Worm (Caenorhabditis elegans) whole organism, L3 larva: Measurements from ENCODE around the gene ceh-60.

Source experiments
- ZK546.5 ChIP-seq: sonication (generic microtip); optimal IDR thresholded peaks from 2 replicates; lab custom pipeline; 2017; ENCODE audit warnings: missing biosample characterization, missing genetic modification characterization
- aly-2 ChIP-seq: fragments of 150-350 bp; optimal IDR thresholded peaks from 2 replicates; lab custom pipeline; 2014; ENCODE audit warnings: missing biosample characterization, missing genetic modification characterization
- ama-1 ChIP-seq: fragments of 150-350 bp; optimal IDR thresholded peaks from 2 replicates; lab custom pipeline; 2018
- ceh-82 ChIP-seq: fragments of 150-350 bp; optimal IDR thresholded peaks from 2 replicates; lab custom pipeline; 2014; ENCODE audit warnings: missing biosample characterization, missing genetic modification characterization
- ceh-9 ChIP-seq: sonication (generic microtip); optimal IDR thresholded peaks from 2 replicates; lab custom pipeline; 2018; ENCODE audit warnings: missing biosample characterization, missing genetic modification characterization
- daf-12 ChIP-seq: fragments of 150-350 bp; optimal IDR thresholded peaks from 2 replicates; lab custom pipeline; 2014; ENCODE audit warnings: missing biosample characterization, missing genetic modification reagents, missing genetic modification characterization
- egl-27 ChIP-seq: sonication (generic microtip); optimal IDR thresholded peaks from 4 replicates; lab custom pipeline; 2017; ENCODE audit warnings: missing biosample characterization, missing genetic modification reagents, missing genetic modification characterization
- egl-5 ChIP-seq: fragments of 150-350 bp; optimal IDR thresholded peaks from 2 replicates; lab custom pipeline; 2017; ENCODE audit warnings: missing biosample characterization, missing genetic modification reagents, missing genetic modification characterization, inconsistent platforms
- elt-1 ChIP-seq: fragments of 150-350 bp; optimal IDR thresholded peaks from 2 replicates; lab custom pipeline; 2014; ENCODE audit warnings: missing biosample characterization, missing genetic modification characterization
- elt-2 ChIP-seq: sonication (generic microtip); optimal IDR thresholded peaks from 2 replicates; lab custom pipeline; 2016; ENCODE audit warnings: missing genetic modification reagents, mild to moderate bottlenecking, missing genetic modification characterization, missing compliant biosample characterization
- eor-1 ChIP-seq, 2 experiments: fragments of 150-350 bp; optimal IDR thresholded peaks; 2 replicates each; lab custom pipeline; 2014 to 2018; ENCODE audit warnings: missing biosample characterization in 2 of 2, missing genetic modification characterization in 2 of 2
- fkh-2 ChIP-seq: fragments of 150-350 bp; optimal IDR thresholded peaks from 2 replicates; lab custom pipeline; 2014; ENCODE audit warnings: missing biosample characterization, missing genetic modification reagents, missing genetic modification characterization
- fos-1 ChIP-seq: fragments of 150-350 bp; optimal IDR thresholded peaks from 2 replicates; lab custom pipeline; 2014; ENCODE audit warnings: missing biosample characterization, missing genetic modification characterization
- hmg-11 ChIP-seq: sonication (generic microtip); optimal IDR thresholded peaks from 2 replicates; lab custom pipeline; 2016; ENCODE audit warnings: missing genetic modification characterization, missing compliant biosample characterization
- jun-1 ChIP-seq: fragments of 150-350 bp; optimal IDR thresholded peaks from 2 replicates; lab custom pipeline; 2014; ENCODE audit warnings: missing biosample characterization, missing genetic modification reagents, missing genetic modification characterization
- lin-39 ChIP-seq: fragments of 150-350 bp; optimal IDR thresholded peaks from 2 replicates; lab custom pipeline; 2018; ENCODE audit warnings: missing biosample characterization, missing genetic modification reagents, missing genetic modification characterization
- lsy-12 ChIP-seq: sonication (generic microtip); optimal IDR thresholded peaks from 2 replicates; lab custom pipeline; 2016; ENCODE audit warnings: mild to moderate bottlenecking, missing genetic modification characterization, missing compliant biosample characterization
- mdl-1 ChIP-seq: fragments of 150-350 bp; optimal IDR thresholded peaks from 2 replicates; lab custom pipeline; 2014; ENCODE audit warnings: missing biosample characterization, missing genetic modification characterization
- mml-1 ChIP-seq: fragments of 150-350 bp; sonication (generic microtip); optimal IDR thresholded peaks from 3 replicates; lab custom pipeline; 2014; ENCODE audit warnings: missing biosample characterization, missing genetic modification characterization
- nhr-12 ChIP-seq: fragments of 150-350 bp; optimal IDR thresholded peaks from 2 replicates; lab custom pipeline; 2014; ENCODE audit warnings: missing biosample characterization, missing genetic modification characterization
- nhr-23 ChIP-seq: fragments of 150-350 bp; optimal IDR thresholded peaks from 2 replicates; lab custom pipeline; 2014; ENCODE audit warnings: missing biosample characterization, missing genetic modification reagents, missing genetic modification characterization
- nhr-237 ChIP-seq: fragments of 150-350 bp; optimal IDR thresholded peaks from 2 replicates; lab custom pipeline; 2014; ENCODE audit warnings: missing biosample characterization, missing genetic modification characterization
- nhr-25 ChIP-seq: sonication (generic microtip); optimal IDR thresholded peaks from 2 replicates; lab custom pipeline; 2017; ENCODE audit warnings: missing biosample characterization, missing genetic modification characterization
- nhr-28 ChIP-seq: fragments of 150-350 bp; optimal IDR thresholded peaks from 2 replicates; lab custom pipeline; 2014; ENCODE audit warnings: missing biosample characterization, missing genetic modification characterization
- nhr-67 ChIP-seq: fragments of 150-350 bp; optimal IDR thresholded peaks from 2 replicates; lab custom pipeline; 2014; ENCODE audit warnings: missing biosample characterization, missing genetic modification characterization
- nhr-77 ChIP-seq: fragments of 150-350 bp; optimal IDR thresholded peaks from 2 replicates; lab custom pipeline; 2014; ENCODE audit warnings: missing biosample characterization, missing genetic modification characterization
- pha-4 ChIP-seq: fragments of 150-350 bp; optimal IDR thresholded peaks from 2 replicates; lab custom pipeline; 2014; ENCODE audit warnings: missing biosample characterization, missing genetic modification reagents, missing genetic modification characterization
- pqm-1 ChIP-seq: fragments of 150-350 bp; optimal IDR thresholded peaks from 2 replicates; lab custom pipeline; 2017; ENCODE audit warnings: missing biosample characterization, missing genetic modification characterization, inconsistent platforms
- sea-2 ChIP-seq: fragments of 150-350 bp; sonication (generic microtip); optimal IDR thresholded peaks from 4 replicates; lab custom pipeline; 2014; ENCODE audit warnings: missing biosample characterization, missing genetic modification reagents, missing genetic modification characterization
- snpc-4 ChIP-seq: fragments of 150-350 bp; optimal IDR thresholded peaks from 2 replicates; lab custom pipeline; 2014; ENCODE audit warnings: missing biosample characterization, missing genetic modification characterization
- tbx-2 ChIP-seq: sonication (generic microtip); optimal IDR thresholded peaks from 2 replicates; lab custom pipeline; 2016; ENCODE audit warnings: mild to moderate bottlenecking, missing genetic modification characterization, missing compliant biosample characterization
- unc-62 ChIP-seq: fragments of 150-350 bp; sonication (generic microtip); optimal IDR thresholded peaks from 4 replicates; lab custom pipeline; 2014; ENCODE audit warnings: missing biosample characterization, missing genetic modification reagents, missing genetic modification characterization
- zag-1 ChIP-seq: fragments of 150-350 bp; optimal IDR thresholded peaks from 2 replicates; lab custom pipeline; 2014; ENCODE audit warnings: missing biosample characterization, missing genetic modification characterization
- ztf-4 ChIP-seq: fragments of 150-350 bp; optimal IDR thresholded peaks from 2 replicates; lab custom pipeline; 2014; ENCODE audit warnings: missing biosample characterization, missing genetic modification characterization

ceh-60 gene

DNA sequence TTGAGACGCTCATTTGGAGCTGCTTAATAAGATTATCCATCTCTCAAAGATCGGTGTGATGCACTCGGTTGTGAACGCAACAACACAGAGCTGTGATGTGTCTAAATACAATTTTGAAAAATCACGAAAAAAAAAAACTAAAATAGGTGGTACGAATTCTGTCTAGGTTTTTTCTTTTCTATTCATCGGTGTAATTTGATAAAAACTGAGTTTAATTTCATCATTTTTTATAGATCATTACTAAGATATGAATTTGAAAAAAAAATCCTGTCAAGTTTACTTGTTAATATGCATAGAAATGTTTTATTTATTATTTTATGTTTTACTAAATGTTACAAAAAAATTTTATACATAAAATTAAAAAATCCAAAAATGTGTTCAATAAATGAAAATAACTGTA is at the start of gene ceh-60:
TSS of gene ceh-60 (minus strand) at position 101 of the 400 bp plus-strand sequence.
- TF ChIP-seq snpc-4 (tag; lab: Kevin White, UChicago) (no peak), egl-5 (tag; lab: Kevin White, UChicago) (no peak), nhr-12 (tag; lab: Kevin White, UChicago) (no peak), sea-2 (GFP tag; lab: Kevin White, UChicago) (no peak), lin-39 (tag; lab: Kevin White, UChicago) (no peak), nhr-77 (tag; lab: Kevin White, UChicago) (no peak), ZK546.5 (tag; lab: Kevin White, UChicago) (no peak), aly-2 (tag; lab: Kevin White, UChicago) (no peak), elt-2 (tag; lab: Kevin White, UChicago) (no peak), mml-1 (tag; lab: Kevin White, UChicago) (no peak), ama-1 (lab: Kevin White, UChicago) (no peak), nhr-23 (tag; lab: Kevin White, UChicago) (no peak), elt-1 (tag; lab: Kevin White, UChicago) (no peak), zag-1 (no peak), unc-62 (GFP tag; lab: Kevin White, UChicago) (no peak), nhr-67 (tag; lab: Kevin White, UChicago) (no peak), fkh-2 (tag; lab: Kevin White, UChicago) (no peak)

DNA sequence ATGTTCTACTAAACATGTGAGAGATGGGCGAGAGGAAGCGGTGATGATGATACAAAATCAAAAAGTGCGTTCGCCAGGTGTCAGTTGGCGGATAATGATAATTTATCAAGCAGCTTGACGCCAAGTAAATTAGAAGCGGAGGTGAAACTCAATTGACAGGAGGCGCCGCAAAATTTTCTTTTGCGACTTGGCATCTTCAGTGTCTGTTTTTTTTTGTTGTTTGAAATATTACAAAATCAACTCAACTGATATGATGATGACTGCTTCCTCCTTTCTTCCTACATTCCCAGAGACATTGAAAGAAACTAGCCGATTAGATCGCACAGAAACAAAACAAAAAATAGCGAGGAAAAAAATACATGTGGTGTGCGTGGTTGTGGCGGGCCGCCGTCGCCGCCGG is 46.0 kb upstream of the ceh-60 start:
- no peak for TF ChIP-seq eor-1 (tag; optimal IDR thresholded peaks at IDR 0.05; lab: Kevin White, UChicago)
- no peak for TF ChIP-seq pqm-1 (tag; lab: Kevin White, UChicago)
- no peak for TF ChIP-seq nhr-67 (tag; lab: Kevin White, UChicago)
- TF ChIP-seq lin-39 (tag; lab: Kevin White, UChicago), result peak; percentile 31

DNA sequence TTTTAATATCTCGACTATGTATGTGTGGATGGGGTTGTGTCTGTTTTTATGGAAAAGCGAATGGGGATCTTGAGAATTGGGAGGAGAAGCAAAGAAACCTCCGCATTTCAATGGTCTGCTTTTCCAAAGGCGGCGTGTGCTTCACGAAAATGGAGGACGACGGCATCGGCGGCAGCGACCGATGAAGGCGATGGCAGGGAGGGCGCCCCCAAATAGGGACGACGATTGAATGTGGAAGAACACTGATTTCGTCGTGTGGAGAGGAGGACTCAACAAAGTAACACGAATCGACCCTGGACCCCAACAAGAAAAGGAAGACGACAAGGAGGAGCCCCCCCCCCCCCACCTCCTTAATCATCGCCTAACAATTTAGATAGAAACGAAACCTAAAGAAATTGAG is 43.0 kb upstream of the ceh-60 start:
- no peak for TF ChIP-seq egl-27 (tag; lab: Kevin White, UChicago)
- TF ChIP-seq nhr-23 (tag; lab: Kevin White, UChicago), result no peak
- TF ChIP-seq pqm-1 (tag; lab: Kevin White, UChicago), result no peak
- TF ChIP-seq ceh-82, result no peak
- no peak for TF ChIP-seq hmg-11
- no peak for TF ChIP-seq nhr-237 (tag; lab: Kevin White, UChicago)
- no peak for TF ChIP-seq jun-1 (tag; lab: Kevin White, UChicago)
- no peak for TF ChIP-seq elt-1 (tag; lab: Kevin White, UChicago)
- TF ChIP-seq ceh-9 (tag; lab: Kevin White, UChicago), result no peak
- no peak for TF ChIP-seq tbx-2

DNA sequence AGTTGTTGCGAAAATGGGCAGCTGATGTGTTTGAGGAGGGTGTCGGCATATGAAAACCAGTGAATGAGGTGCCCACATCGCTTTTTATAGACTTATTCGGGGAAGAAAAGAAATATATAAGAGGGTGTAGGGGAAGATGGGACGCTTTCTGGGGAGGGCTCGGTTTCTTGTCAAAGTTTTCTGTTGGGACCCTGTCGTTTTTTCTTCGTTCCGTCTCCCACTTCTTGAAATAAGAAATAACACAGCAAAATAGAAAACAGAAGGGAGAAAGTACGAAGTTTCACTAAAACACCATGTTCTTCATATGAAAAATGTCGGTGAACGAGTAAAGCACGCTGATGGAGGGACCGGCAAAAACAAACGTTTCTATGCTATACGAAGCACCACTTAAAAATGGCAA is 39.7 kb upstream of the ceh-60 start, which contains the start of gene dop-3:
TSS of gene dop-3 (minus strand) at position 101 of the 400 bp plus-strand sequence.
- TF ChIP-seq ceh-82, result no peak
- TF ChIP-seq egl-5 (tag; lab: Kevin White, UChicago), result no peak
- no peak for TF ChIP-seq nhr-77 (tag; lab: Kevin White, UChicago)
- no peak for TF ChIP-seq unc-62 (GFP tag; lab: Kevin White, UChicago)

DNA sequence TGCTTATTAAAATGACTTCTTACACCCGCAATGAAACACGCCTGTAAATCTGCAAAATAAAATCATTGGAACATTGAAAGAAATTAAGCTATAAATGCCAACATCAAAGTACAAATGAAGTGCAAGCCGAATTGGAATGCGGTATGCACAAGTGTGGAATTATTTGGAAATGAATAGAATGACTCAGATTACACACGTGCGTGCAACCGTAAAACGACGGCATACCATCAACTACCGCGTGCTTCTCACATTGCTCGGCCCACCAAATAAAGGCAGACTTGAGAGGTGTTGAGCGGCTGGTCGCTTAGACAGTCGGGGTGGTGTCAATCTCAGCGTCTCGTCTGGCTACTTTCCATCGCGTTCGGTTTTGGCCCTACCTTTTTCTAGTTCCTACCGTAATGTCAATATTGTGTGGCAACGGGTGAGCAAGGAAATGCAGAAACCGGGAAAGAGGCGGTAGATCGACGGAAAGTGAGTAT is 32.5 kb upstream of the ceh-60 start, which contains the start of gene aaim-1:
TSS of gene aaim-1 (minus strand) at position 51 of the 479 bp plus-strand sequence.
- no peak for TF ChIP-seq mdl-1 (tag; lab: Kevin White, UChicago)
- no peak for TF ChIP-seq zag-1
- TF ChIP-seq egl-27 (tag; lab: Kevin White, UChicago), result no peak
- no peak for TF ChIP-seq elt-2 (tag; lab: Kevin White, UChicago)
- TF ChIP-seq unc-62 (GFP tag; lab: Kevin White, UChicago), result no peak
- TF ChIP-seq daf-12 (tag; lab: Kevin White, UChicago), result no peak
- no peak for TF ChIP-seq lsy-12 (tag; lab: Kevin White, UChicago)
- TF ChIP-seq ztf-4, result no peak
- TF ChIP-seq lin-39 (tag; lab: Kevin White, UChicago), result no peak
- no peak for TF ChIP-seq fos-1
- no peak for TF ChIP-seq pha-4 (tag; lab: Kevin White, UChicago)
- no peak for TF ChIP-seq nhr-12 (tag; lab: Kevin White, UChicago)
- TF ChIP-seq jun-1 (tag; lab: Kevin White, UChicago), result no peak
- TF ChIP-seq sea-2 (GFP tag; lab: Kevin White, UChicago), result no peak
- TF ChIP-seq hmg-11, result no peak
- TF ChIP-seq snpc-4 (tag; lab: Kevin White, UChicago), result no peak
- TF ChIP-seq mml-1 (tag; lab: Kevin White, UChicago), result no peak
- TF ChIP-seq nhr-28 (tag; lab: Kevin White, UChicago), result no peak
- no peak for TF ChIP-seq nhr-25 (tag; lab: Kevin White, UChicago)
